Fruit fly (Drosophila melanogaster) Kc167 (cell line): ENCODE measurements around the gene CG15012.

Experiments
- h ChIP-seq: fragments of >200 bp; optimal IDR thresholded peaks from 3 replicates; lab custom pipeline; 2018; ENCODE audit warnings: missing external identifiers
- psq ChIP-seq: fragments of >200 bp; optimal IDR thresholded peaks from 2 replicates; lab custom pipeline; 2017; ENCODE audit warnings: missing external identifiers
- ttk ChIP-seq: sonication (Bioruptor generic); optimal IDR thresholded peaks from 2 replicates; lab custom pipeline; 2017; ENCODE audit warnings: missing external identifiers

dm6 chr3L:4263502-4263901 lies 28.5 kb downstream of the CG15012 start, which contains the start of gene CG1273:
- no peak for TF ChIP-seq psq (lab: Kevin White, UChicago)
- no peak for TF ChIP-seq h
- no peak for TF ChIP-seq ttk (lab: Kevin White, UChicago)
